Worm (Caenorhabditis elegans): ENCODE measurements around the gene C34B4.2.

C34B4.2 gene

ce11 chrV:13081197-13081747, 1.6 kb upstream of the C34B4.2 start (continued):
- TF ChIP-seq dmd-6 (GFP tag; IDR thresholded peaks at IDR 0.05): peak; percentile 86
- TF ChIP-seq lin-29 (GFP tag; IDR thresholded peaks at IDR 0.05): no peak
- TF ChIP-seq aly-2 (tag; optimal IDR thresholded peaks at IDR 0.05): no peak
- no peak for TF ChIP-seq unc-39 (tag; optimal IDR thresholded peaks at IDR 0.05)
- TF ChIP-seq ceh-62 (tag; optimal IDR thresholded peaks at IDR 0.05): no peak
- TF ChIP-seq dmd-8 (GFP tag; IDR thresholded peaks at IDR 0.05): no peak
- peak; percentile 27 for TF ChIP-seq dpl-1 (GFP tag; optimal IDR thresholded peaks at IDR 0.05)
- no peak for TF ChIP-seq saeg-2 (GFP tag; IDR thresholded peaks at IDR 0.05)
- TF ChIP-seq vab-7 (GFP tag; IDR thresholded peaks at IDR 0.05): no peak
- no peak for TF ChIP-seq ama-1 (optimal IDR thresholded peaks at IDR 0.05)
- peak; percentile 90 for TF ChIP-seq nhr-48 (tag; optimal IDR thresholded peaks at IDR 0.05)
- TF ChIP-seq ZK337.2 (GFP tag; IDR thresholded peaks at IDR 0.05): no peak
- TF ChIP-seq snpc-4 (tag; optimal IDR thresholded peaks at IDR 0.05): no peak
- no peak for TF ChIP-seq madf-5 (GFP tag; IDR thresholded peaks at IDR 0.05)
- no peak for TF ChIP-seq F49E8.2 (tag; optimal IDR thresholded peaks at IDR 0.05; ENCODE audit: borderline replicate concordance)
- TF ChIP-seq Y105C5A.15 (GFP tag; IDR thresholded peaks at IDR 0.05): no peak
- TF ChIP-seq egl-43 (GFP tag; IDR thresholded peaks at IDR 0.05): no peak
- TF ChIP-seq zfp-3 (GFP tag; conservative IDR thresholded peaks at IDR 0.05): no peak
- TF ChIP-seq lin-39 (tag; optimal IDR thresholded peaks at IDR 0.05): no peak
- peak; percentile 74 for TF ChIP-seq tra-1 (GFP tag; IDR thresholded peaks at IDR 0.05)
- TF ChIP-seq zfp-2 (tag; optimal IDR thresholded peaks at IDR 0.05): no peak
- TF ChIP-seq nhr-76 (tag; optimal IDR thresholded peaks at IDR 0.05): peak; percentile 60
- no peak for TF ChIP-seq hmg-1.1 (GFP tag; IDR thresholded peaks at IDR 0.05)
- no peak for TF ChIP-seq duxl-1 (tag; optimal IDR thresholded peaks at IDR 0.05; ENCODE audit: poor library complexity)
- no peak for TF ChIP-seq lir-3 (tag; optimal IDR thresholded peaks at IDR 0.05)
- TF ChIP-seq fos-1 (tag; optimal IDR thresholded peaks at IDR 0.05): no peak
- TF ChIP-seq hif-1 (tag; optimal IDR thresholded peaks at IDR 0.05): peak in 1 of 2 experiments; percentile 7

DNA sequence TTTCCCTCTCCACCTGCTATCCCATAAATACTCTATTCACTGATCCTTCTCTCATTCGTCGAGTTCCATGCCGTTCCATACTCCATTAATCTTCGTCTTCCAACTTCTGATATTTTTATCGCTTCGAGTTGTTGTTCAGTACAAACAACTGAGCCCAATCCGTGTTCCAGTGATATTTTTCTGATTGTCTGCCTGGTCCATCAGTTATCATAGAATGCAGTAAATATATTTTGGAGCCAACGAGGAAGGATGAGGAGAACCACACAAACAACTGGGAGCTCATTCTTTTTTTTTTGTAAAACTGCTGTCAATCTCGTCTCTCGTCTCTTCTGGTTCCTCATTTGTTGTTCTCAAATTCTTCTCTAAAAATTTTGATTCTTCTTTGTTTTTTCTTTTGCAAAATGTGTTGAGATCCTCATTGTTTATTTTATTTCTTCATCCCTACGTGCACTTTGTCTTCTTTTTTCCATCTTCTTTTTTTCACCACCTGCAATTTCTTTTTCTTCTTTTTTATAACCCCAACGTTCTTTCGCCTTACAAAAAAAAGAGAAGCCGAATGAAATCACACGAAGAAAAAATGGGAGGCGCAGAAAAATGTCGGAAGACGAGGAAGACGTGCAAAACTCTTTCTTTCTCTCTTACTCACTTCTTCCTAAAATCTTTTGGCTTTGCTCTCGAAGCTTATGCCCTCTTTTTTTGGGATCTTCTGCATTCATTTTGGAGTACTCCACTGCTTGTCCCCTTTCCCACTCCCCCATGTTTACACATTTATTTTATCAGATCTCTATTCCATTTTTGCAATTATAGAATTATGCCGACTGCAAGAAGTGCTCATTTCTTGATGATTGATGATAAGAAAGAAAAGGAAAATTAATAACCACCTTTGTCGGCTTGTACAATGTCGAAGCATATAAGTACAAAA, 1.2 kb downstream of the C34B4.2 start:
- TF ChIP-seq ceh-62 (tag; optimal IDR thresholded peaks at IDR 0.05) (no peak), F37D6.2 (tag; optimal IDR thresholded peaks at IDR 0.05) (no peak), pqm-1 (tag; optimal IDR thresholded peaks at IDR 0.05) (peak; percentile 22), nhr-28 (tag; optimal IDR thresholded peaks at IDR 0.05) (no peak), lin-38 (GFP tag; IDR thresholded peaks at IDR 0.05) (no peak), unc-39 (tag; optimal IDR thresholded peaks at IDR 0.05) (no peak), pha-4 (GFP tag; IDR thresholded peaks at IDR 0.05) (no peak), pha-4 (tag; optimal IDR thresholded peaks at IDR 0.05) (no peak), daf-16 (GFP tag; optimal IDR thresholded peaks at IDR 0.05) (peak in 1 of 2 experiments; percentile 98), daf-16 (tag; optimal IDR thresholded peaks at IDR 0.05) (peak; percentile 38), fkh-10 (GFP tag; optimal IDR thresholded peaks at IDR 0.05) (peak; percentile 37), lsy-2 (tag; optimal IDR thresholded peaks at IDR 0.05) (no peak), unc-62 (GFP tag; optimal IDR thresholded peaks at IDR 0.05 in 1 of 2) (peak in 1 of 2 experiments; percentile 83), unc-62 (tag; optimal IDR thresholded peaks at IDR 0.05) (no peak), aha-1 (tag) (peak; percentile 96), Y48G9A.11 (GFP tag; IDR thresholded peaks at IDR 0.05) (no peak), hlh-11 (tag; optimal IDR thresholded peaks at IDR 0.05) (no peak), hif-1 (tag; optimal IDR thresholded peaks at IDR 0.05) (peak in 1 of 2 experiments; percentile 25)

Measured in whole organism, L4 larva.